Fruit fly (Drosophila melanogaster): Measurements from ENCODE around the gene Cpr100A.

Cpr100A gene

DNA sequence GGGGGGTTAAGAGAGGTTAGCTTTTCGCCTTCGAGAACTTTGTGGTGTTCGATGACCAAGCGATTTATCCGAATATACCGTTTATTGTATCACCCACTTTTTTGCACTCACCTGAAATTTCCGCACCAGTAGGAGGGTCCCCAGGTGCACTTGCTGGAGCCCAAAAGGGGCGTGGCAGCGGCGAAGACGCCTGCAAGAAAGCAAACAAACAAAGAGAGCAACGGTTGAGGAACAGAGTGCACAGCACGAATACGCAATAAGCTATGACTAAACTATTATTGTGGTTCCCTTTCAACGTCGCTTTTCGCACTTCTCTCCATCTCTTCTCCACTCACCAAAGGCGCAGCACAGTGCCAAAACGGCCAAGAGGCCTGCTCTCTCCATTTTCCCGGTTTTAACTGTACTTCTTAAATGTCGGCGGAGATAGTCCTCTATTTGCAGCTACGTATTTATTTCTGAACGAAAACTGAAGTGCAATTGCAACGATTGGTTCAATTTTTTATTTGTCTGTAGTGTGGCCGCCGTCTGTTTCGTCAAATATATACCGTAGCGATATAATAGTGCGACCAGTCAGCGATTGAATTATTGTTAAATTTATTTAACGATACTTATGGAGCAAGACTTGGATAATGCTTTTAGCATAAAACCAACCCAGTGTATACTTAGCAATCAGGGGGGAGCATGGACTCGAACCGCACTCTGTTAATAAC, 21.4 kb downstream of the Cpr100A start, which contains the start of gene Sap-r (continued):
- TF ChIP-seq CG34224 (GFP tag; IDR thresholded peaks at IDR 0.05; ENCODE audit: partially characterized antibody): peak; percentile 75
- TF ChIP-seq CG32772 (GFP tag; IDR thresholded peaks at IDR 0.05): no peak
- TF ChIP-seq CG18476 (GFP tag; optimal IDR thresholded peaks at IDR 0.05): no peak
- TF ChIP-seq CG33213 (GFP tag; optimal IDR thresholded peaks at IDR 0.05): peak; percentile 83
- no peak for TF ChIP-seq corto (GFP tag; optimal IDR thresholded peaks at IDR 0.05)
- peak; percentile 52 for TF ChIP-seq CG13894 (tag; optimal IDR thresholded peaks at IDR 0.05)
- peak; percentile 62 for TF ChIP-seq CG2712 (tag; optimal IDR thresholded peaks at IDR 0.05)
- peak; percentile 19 for TF ChIP-seq CG33557 (GFP tag; optimal IDR thresholded peaks at IDR 0.05)
- 0 out of 3 replicates have a peak, but pooled peaks have one; percentile 15 for TF ChIP-seq CG17361 (GFP tag; IDR thresholded peaks at IDR 0.05)
- no peak for TF ChIP-seq Vsx1 (GFP tag; optimal IDR thresholded peaks at IDR 0.05)
- peak; percentile 72 for TF ChIP-seq hbn (GFP tag; IDR thresholded peaks at IDR 0.05; ENCODE audit: partially characterized antibody)
- peak; percentile 7 for TF ChIP-seq Hsf (GFP tag; optimal IDR thresholded peaks at IDR 0.05)
- peak; percentile 43 for TF ChIP-seq CoRest (tag; optimal IDR thresholded peaks at IDR 0.05)
- peak; percentile 26 for TF ChIP-seq Spps (tag; optimal IDR thresholded peaks at IDR 0.05)
- no peak for TF ChIP-seq stc (GFP tag; IDR thresholded peaks at IDR 0.05)
- TF ChIP-seq row (GFP tag; IDR thresholded peaks at IDR 0.05): peak; percentile 31; the same call in 1 of the 3 replicates
- TF ChIP-seq BEAF-32 (GFP tag; optimal IDR thresholded peaks at IDR 0.05): peak; percentile 95
- TF ChIP-seq chn (GFP tag; optimal IDR thresholded peaks at IDR 0.05): no peak
- no peak for TF ChIP-seq CG9727 (GFP tag; optimal IDR thresholded peaks at IDR 0.05)
- peak; percentile 60; the same call in 1 of the 2 replicates for TF ChIP-seq sna (GFP tag; IDR thresholded peaks at IDR 0.05; ENCODE audit: partially characterized antibody)
- peak; percentile 81 for TF ChIP-seq sqz (GFP tag; optimal IDR thresholded peaks at IDR 0.05)
- no peak for TF ChIP-seq dati (GFP tag; IDR thresholded peaks at IDR 0.05)
- TF ChIP-seq CG6791 (GFP tag; IDR thresholded peaks at IDR 0.05; ENCODE audit: partially characterized antibody): peak; percentile 78
- TF ChIP-seq Dbx (GFP tag; IDR thresholded peaks at IDR 0.05): 0 out of 3 replicates have a peak, but pooled peaks have one; percentile 31
- no peak for TF ChIP-seq hkb (optimal IDR thresholded peaks at IDR 0.05)
- 0 out of 2 replicates have a peak, but pooled peaks have one; percentile 22 for TF ChIP-seq hkb (GFP tag; IDR thresholded peaks at IDR 0.05)
- peak; percentile 29 for TF ChIP-seq Xbp1 (GFP tag; optimal IDR thresholded peaks at IDR 0.05)
- no peak for TF ChIP-seq sob (GFP tag; IDR thresholded peaks at IDR 0.05)
- TF ChIP-seq Mad (GFP tag; optimal IDR thresholded peaks at IDR 0.05): peak; percentile 31
- peak; percentile 89 for TF ChIP-seq Bgb (GFP tag; IDR thresholded peaks at IDR 0.05; ENCODE audit: partially characterized antibody)
- peak; percentile 11 for TF ChIP-seq tap (tag; optimal IDR thresholded peaks at IDR 0.05)
- no peak for TF ChIP-seq CG10209 (GFP tag; optimal IDR thresholded peaks at IDR 0.05)
- no peak for TF ChIP-seq br (optimal IDR thresholded peaks at IDR 0.05)
- TF ChIP-seq sd (tag; optimal IDR thresholded peaks at IDR 0.05): peak; percentile 6
- TF ChIP-seq CG4360 (GFP tag; IDR thresholded peaks at IDR 0.05): no peak
- TF ChIP-seq psq (GFP tag; optimal IDR thresholded peaks at IDR 0.05): peak; percentile 69
- 0 out of 3 replicates have a peak, but pooled peaks have one; percentile 12 for TF ChIP-seq CG34422 (GFP tag; IDR thresholded peaks at IDR 0.05)
- no peak for TF ChIP-seq Hmx (GFP tag; optimal IDR thresholded peaks at IDR 0.05)
- TF ChIP-seq H2.0 (GFP tag; IDR thresholded peaks at IDR 0.05): no peak
- no peak for TF ChIP-seq cg (GFP tag; optimal IDR thresholded peaks at IDR 0.05)
- no peak for TF ChIP-seq CG13775 (GFP tag; optimal IDR thresholded peaks at IDR 0.05)
- no peak for TF ChIP-seq CG8089 (GFP tag; optimal IDR thresholded peaks at IDR 0.05)
- no peak for TF ChIP-seq Atf3 (GFP tag; optimal IDR thresholded peaks at IDR 0.05)
- TF ChIP-seq Bteb2 (GFP tag; optimal IDR thresholded peaks at IDR 0.05): peak; percentile 12
- peak; percentile 23 for TF ChIP-seq CG10147 (GFP tag; optimal IDR thresholded peaks at IDR 0.05)
- TF ChIP-seq oc (tag; optimal IDR thresholded peaks at IDR 0.05): no peak
- TF ChIP-seq NC2β (GFP tag; optimal IDR thresholded peaks at IDR 0.05): peak; percentile 45
- no peak for TF ChIP-seq Dfd (GFP tag; optimal IDR thresholded peaks at IDR 0.05)
- no peak for TF ChIP-seq wdn (GFP tag; IDR thresholded peaks at IDR 0.05)
- TF ChIP-seq ems (GFP tag; optimal IDR thresholded peaks at IDR 0.05): peak; percentile 11
